Fruit fly (Drosophila melanogaster): Measurements from ENCODE around the gene CG10126.

The CG10126 gene

dm6 chr3R:12859146-12859545 is at the start of gene CG10126:
Gene CG10126, minus strand, starts transcription at chr3R:12859246.
- no peak for TF ChIP-seq CG17801 (GFP tag; optimal IDR thresholded peaks at IDR 0.05; ENCODE audit: partially characterized antibody)

dm6 chr3R:12891656-12892055 is 32.6 kb upstream of the CG10126 start, which contains the start of gene d-cup:
Gene d-cup, plus strand, starts transcription at chr3R:12891956.
- no peak for TF ChIP-seq CG17801 (GFP tag; optimal IDR thresholded peaks at IDR 0.05; ENCODE audit: partially characterized antibody)

- TF ChIP-seq CG17801 (GFP tag; optimal IDR thresholded peaks at IDR 0.05; ENCODE audit: partially characterized antibody), result no peak
Measured at dm6 chr3R:12858079-12858478, 967 bp downstream of the CG10126 start.

dm6 chr3R:12857527-12857926 is 1.5 kb downstream of the CG10126 start:
- no peak for TF ChIP-seq CG17801 (GFP tag; optimal IDR thresholded peaks at IDR 0.05; ENCODE audit: partially characterized antibody)

dm6 chr3R:12848313-12848712 is 10.7 kb downstream of the CG10126 start, which contains the start of gene beat-Va:
Gene beat-Va, minus strand, starts transcription at chr3R:12848419.
- TF ChIP-seq CG17801 (GFP tag; optimal IDR thresholded peaks at IDR 0.05; ENCODE audit: partially characterized antibody), result no peak

- no peak for TF ChIP-seq CG17801 (GFP tag; optimal IDR thresholded peaks at IDR 0.05; ENCODE audit: partially characterized antibody)
Measured at dm6 chr3R:12827837-12828236, 31.2 kb downstream of the CG10126 start.

- TF ChIP-seq CG17801 (GFP tag; optimal IDR thresholded peaks at IDR 0.05; ENCODE audit: partially characterized antibody), result no peak
Measured at dm6 chr3R:12816979-12817594, 42.0 kb downstream of the CG10126 start, which contains the start of gene CG31345. Gene CG31345, minus strand, starts transcription at chr3R:12817029.

Data from ovary, adult (tissue).